Fruit fly (Drosophila melanogaster) whole organism, pupa: ENCODE results near the gene CG13075.

Source experiments
- CG10348 ChIP-seq: fragments of 200-800 bp; sonication (Bioruptor generic); IDR thresholded peaks from 2 replicates; pipeline ENCODE4 v1.3.6; 2022; ENCODE audit warnings: missing biosample characterization, missing genetic modification characterization
- CG12605 ChIP-seq: fragments of 200-800 bp; sonication (Bioruptor generic); IDR thresholded peaks from 2 replicates; pipeline ENCODE4 v1.3.6; 2022; ENCODE audit warnings: missing biosample characterization, missing genetic modification characterization
- CG13204 ChIP-seq: fragments of 200-800 bp; sonication (Bioruptor generic); optimal IDR thresholded peaks from 2 replicates; lab custom pipeline; 2018; ENCODE audit warnings: missing biosample characterization, mild to moderate bottlenecking, missing genetic modification characterization, moderate library complexity
- CG14655 ChIP-seq: fragments of 200-800 bp; sonication (Bioruptor generic); optimal IDR thresholded peaks from 3 replicates; lab custom pipeline; 2017; ENCODE audit warnings: mild to moderate bottlenecking, missing biosample characterization, missing genetic modification reagents, missing genetic modification characterization
- CG15710 ChIP-seq: fragments of 200-800 bp; sonication (Bioruptor generic); optimal IDR thresholded peaks from 2 replicates; lab custom pipeline; 2018; ENCODE audit warnings: missing biosample characterization, mild to moderate bottlenecking, missing genetic modification characterization, moderate library complexity
- CG17806 ChIP-seq: fragments of 200-800 bp; sonication (Bioruptor generic); optimal IDR thresholded peaks from 2 replicates; lab custom pipeline; 2018; ENCODE audit warnings: missing biosample characterization, mild to moderate bottlenecking, missing genetic modification characterization, moderate library complexity
- CG32121 ChIP-seq: fragments of 200-800 bp; sonication (Bioruptor generic); IDR thresholded peaks from 2 replicates; pipeline ENCODE4 v1.3.6; 2022; ENCODE audit warnings: missing biosample characterization, missing genetic modification characterization
- CG34367 ChIP-seq: fragments of 200-800 bp; sonication (Bioruptor generic); optimal IDR thresholded peaks from 2 replicates; lab custom pipeline; 2018; ENCODE audit warnings: missing biosample characterization, mild to moderate bottlenecking, missing genetic modification characterization
- CG4496 ChIP-seq: fragments of 200-800 bp; sonication (Bioruptor generic); IDR thresholded peaks from 3 replicates; pipeline ENCODE4 v1.3.6; 2022; ENCODE audit warnings: missing biosample characterization, missing genetic modification characterization
- CG8159 ChIP-seq: fragments of 200-800 bp; sonication (Bioruptor generic); optimal IDR thresholded peaks from 3 replicates; lab custom pipeline; 2018; ENCODE audit warnings: missing biosample characterization, mild to moderate bottlenecking, missing genetic modification characterization, moderate library complexity
- CG8301 ChIP-seq: fragments of 200-800 bp; sonication (Bioruptor generic); optimal IDR thresholded peaks from 2 replicates; lab custom pipeline; 2018; ENCODE audit warnings: missing biosample characterization, mild to moderate bottlenecking, missing genetic modification characterization
- CG9948 ChIP-seq: fragments of 200-800 bp; sonication (Bioruptor generic); optimal IDR thresholded peaks from 2 replicates; lab custom pipeline; 2018; ENCODE audit warnings: missing biosample characterization, mild to moderate bottlenecking, missing genetic modification characterization, moderate library complexity
- D1 ChIP-seq: fragments of 200-800 bp; sonication (Bioruptor generic); optimal IDR thresholded peaks from 2 replicates; lab custom pipeline; 2018; ENCODE audit warnings: missing biosample characterization, mild to moderate bottlenecking, missing genetic modification characterization, moderate library complexity
- EcR ChIP-seq: fragments of 200-800 bp; sonication (Bioruptor generic); optimal IDR thresholded peaks from 3 replicates; lab custom pipeline; 2019; ENCODE audit warnings: missing biosample characterization, missing genetic modification characterization, mild to moderate bottlenecking, moderate library complexity, missing genetic modification reagents
- Ets98B ChIP-seq: fragments of 200-800 bp; sonication (Bioruptor generic); IDR thresholded peaks from 2 replicates; pipeline ENCODE4 v1.3.6; 2022; ENCODE audit warnings: missing biosample characterization, missing genetic modification characterization
- Pif1A ChIP-seq: fragments of 200-800 bp; sonication (Bioruptor generic); optimal IDR thresholded peaks from 3 replicates; lab custom pipeline; 2016; ENCODE audit warnings: missing biosample characterization, missing genetic modification characterization
- Pif1B ChIP-seq: fragments of 200-800 bp; sonication (Bioruptor generic); optimal IDR thresholded peaks from 3 replicates; lab custom pipeline; 2016; ENCODE audit warnings: missing biosample characterization, missing genetic modification characterization
- Snoo ChIP-seq: fragments of 200-800 bp; sonication (Bioruptor generic); optimal IDR thresholded peaks from 3 replicates; lab custom pipeline; 2017; ENCODE audit warnings: missing biosample characterization, mild to moderate bottlenecking, missing genetic modification characterization, inconsistent platforms
- fd96Ca ChIP-seq: fragments of 200-800 bp; sonication (Bioruptor generic); IDR thresholded peaks from 3 replicates; pipeline ENCODE4 v1.3.6; 2022; ENCODE audit warnings: missing biosample characterization, missing genetic modification characterization
- gl ChIP-seq: fragments of 200-800 bp; sonication (Bioruptor generic); optimal IDR thresholded peaks from 2 replicates; lab custom pipeline; 2018; ENCODE audit warnings: missing biosample characterization, mild to moderate bottlenecking, missing genetic modification characterization
- rn ChIP-seq: fragments of 200-800 bp; sonication (Bioruptor generic); IDR thresholded peaks from 2 replicates; pipeline ENCODE4 v1.3.6; 2022; ENCODE audit warnings: missing biosample characterization, missing genetic modification characterization

The CG13075 gene

dm6 chr3L:16040389-16040788, 43.4 kb upstream of the CG13075 start:
- TF ChIP-seq Snoo (tag; lab: Kevin White, UChicago) (no peak), CG14655 (GFP tag; lab: Kevin White, UChicago) (no peak), EcR (GFP tag; lab: Kevin White, UChicago) (peak; percentile 32), CG32121 (GFP tag; lab: Robert Waterston, UW) (no peak), CG34367 (tag; lab: Kevin White, UChicago) (no peak), CG8301 (tag; lab: Kevin White, UChicago) (no peak), CG8159 (tag; lab: Kevin White, UChicago) (no peak), CG4496 (GFP tag; lab: Robert Waterston, UW) (0 out of 3 replicates have a peak, but pooled peaks have one; percentile 13), rn (GFP tag; lab: Robert Waterston, UW) (no peak), CG15710 (tag; lab: Kevin White, UChicago) (no peak), CG13204 (no peak), D1 (tag; lab: Kevin White, UChicago) (no peak), CG12605 (0 out of 2 replicates have a peak, but pooled peaks have one; percentile 9), Pif1B (no peak)

- TF ChIP-seq Ets98B (GFP tag; lab: Robert Waterston, UW) = peak; percentile 80
- peak; percentile 54; the same call in 1 of the 2 replicates for TF ChIP-seq CG12605
- peak; percentile 46 for TF ChIP-seq Pif1A (GFP tag; lab: Kevin White, UChicago)
- TF ChIP-seq CG15710 (tag; lab: Kevin White, UChicago) = peak; percentile 47
- no peak for TF ChIP-seq D1 (tag; lab: Kevin White, UChicago)
- TF ChIP-seq CG10348 (GFP tag; lab: Robert Waterston, UW) = no peak
- peak; percentile 29 for TF ChIP-seq CG34367 (tag; lab: Kevin White, UChicago)
- peak; percentile 91 for TF ChIP-seq gl (tag; lab: Kevin White, UChicago)
- peak; percentile 29 for TF ChIP-seq CG8159 (tag; lab: Kevin White, UChicago)
- peak; percentile 22 for TF ChIP-seq CG17806 (tag; lab: Kevin White, UChicago)
- TF ChIP-seq rn (GFP tag; lab: Robert Waterston, UW) = no peak
- peak; percentile 65 for TF ChIP-seq EcR (GFP tag; lab: Kevin White, UChicago)
- TF ChIP-seq CG4496 (GFP tag; lab: Robert Waterston, UW) = peak; percentile 79
- peak; percentile 80 for TF ChIP-seq fd96Ca (GFP tag; lab: Robert Waterston, UW)
- TF ChIP-seq CG32121 (GFP tag; lab: Robert Waterston, UW) = peak; percentile 66
- TF ChIP-seq CG9948 = no peak
- TF ChIP-seq CG8301 (tag; lab: Kevin White, UChicago) = peak; percentile 57
- peak; percentile 74 for TF ChIP-seq CG14655 (GFP tag; lab: Kevin White, UChicago)
- TF ChIP-seq Snoo (tag; lab: Kevin White, UChicago) = peak; percentile 33
- peak; percentile 83 for TF ChIP-seq CG13204
- peak; percentile 56 for TF ChIP-seq Pif1B
- TF ChIP-seq, all 21 proteins: peak for 17
These were observed 42.3 kb upstream of the CG13075 start for dm6 chr3L:16041260-16042079.

DNA sequence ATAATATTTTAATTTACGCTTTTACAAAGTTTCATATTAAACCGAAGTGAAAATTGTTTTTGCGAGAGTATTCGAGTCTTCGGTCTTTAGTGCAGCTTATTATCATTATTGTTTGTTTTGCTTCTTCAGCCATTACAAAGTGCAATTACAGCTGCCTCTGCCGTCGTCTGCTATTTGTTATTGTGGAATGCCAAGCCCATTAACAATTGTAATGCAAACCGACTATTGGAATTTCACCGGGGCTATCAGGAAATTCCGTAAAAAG, 41.8 kb upstream of the CG13075 start:
- TF ChIP-seq gl (tag; lab: Kevin White, UChicago) = no peak
- TF ChIP-seq CG8159 (tag; lab: Kevin White, UChicago) = peak; percentile 47
- peak; percentile 8 for TF ChIP-seq CG9948
- TF ChIP-seq Ets98B (GFP tag; lab: Robert Waterston, UW) = no peak
- TF ChIP-seq D1 (tag; lab: Kevin White, UChicago) = peak; percentile 36

dm6 chr3L:16042640-16043039, 41.2 kb upstream of the CG13075 start:
- no peak for TF ChIP-seq CG8301 (tag; lab: Kevin White, UChicago)
- peak; percentile 43 for TF ChIP-seq CG4496 (GFP tag; lab: Robert Waterston, UW)
- TF ChIP-seq CG10348 (GFP tag; lab: Robert Waterston, UW) = no peak
- peak; percentile 45 for TF ChIP-seq CG12605
- no peak for TF ChIP-seq CG9948
- TF ChIP-seq D1 (tag; lab: Kevin White, UChicago) = no peak
- no peak for TF ChIP-seq CG32121 (GFP tag; lab: Robert Waterston, UW)
- no peak for TF ChIP-seq Pif1B
- no peak for TF ChIP-seq CG8159 (tag; lab: Kevin White, UChicago)
- TF ChIP-seq Ets98B (GFP tag; lab: Robert Waterston, UW) = peak; percentile 4; the same call in 1 of the 2 replicates
- no peak for TF ChIP-seq CG14655 (GFP tag; lab: Kevin White, UChicago)
- TF ChIP-seq Snoo (tag; lab: Kevin White, UChicago) = no peak
- TF ChIP-seq rn (GFP tag; lab: Robert Waterston, UW) = no peak
- no peak for TF ChIP-seq gl (tag; lab: Kevin White, UChicago)
- TF ChIP-seq CG15710 (tag; lab: Kevin White, UChicago) = no peak

DNA sequence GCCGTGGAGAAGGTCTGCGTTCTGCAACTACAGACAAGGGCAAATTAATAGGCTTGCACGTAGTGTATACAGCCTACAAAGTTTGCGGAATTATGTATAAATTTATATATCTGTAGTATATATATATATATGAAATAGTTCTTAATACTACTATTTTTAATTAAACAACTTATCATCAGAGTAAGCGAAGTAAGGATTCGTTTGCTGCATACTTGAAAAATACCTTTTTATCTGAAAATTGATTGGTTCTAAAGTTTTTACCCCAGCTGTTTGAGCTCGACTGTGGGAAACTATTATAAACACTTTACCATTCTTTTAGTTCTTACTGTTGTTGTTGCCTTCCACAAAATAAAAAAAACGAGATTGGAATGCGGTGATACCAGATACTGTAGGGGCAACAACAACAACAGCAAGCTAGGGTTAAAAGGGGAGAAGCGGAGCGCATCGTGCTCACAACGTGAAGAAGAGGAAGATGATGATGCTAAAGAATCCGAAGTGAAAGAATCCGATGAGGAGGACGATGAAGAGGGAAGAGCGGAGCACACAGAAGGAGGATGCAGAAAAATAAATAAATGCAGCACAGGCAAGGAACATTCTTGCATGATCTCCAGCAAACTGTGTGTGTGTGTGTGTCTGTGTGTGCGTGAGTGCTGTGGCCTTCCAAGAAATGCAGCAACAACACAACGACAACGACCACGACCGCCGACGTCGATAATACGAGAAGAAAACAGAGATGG, 40.6 kb upstream of the CG13075 start:
- TF ChIP-seq CG17806 (tag; lab: Kevin White, UChicago) (peak; percentile 81), CG10348 (GFP tag; lab: Robert Waterston, UW) (no peak), CG9948 (peak; percentile 86), CG8159 (tag; lab: Kevin White, UChicago) (peak; percentile 95), CG15710 (tag; lab: Kevin White, UChicago) (peak; percentile 91), CG32121 (GFP tag; lab: Robert Waterston, UW) (peak; percentile 60), CG34367 (tag; lab: Kevin White, UChicago) (peak; percentile 80), CG12605 (peak; percentile 48; the same call in 1 of the 2 replicates), Ets98B (GFP tag; lab: Robert Waterston, UW) (peak; percentile 36; the same call in 1 of the 2 replicates), CG8301 (tag; lab: Kevin White, UChicago) (peak; percentile 82), Snoo (tag; lab: Kevin White, UChicago) (peak; percentile 77), fd96Ca (GFP tag; lab: Robert Waterston, UW) (peak; percentile 36; the same call in 1 of the 3 replicates), CG14655 (GFP tag; lab: Kevin White, UChicago) (peak; percentile 88), D1 (tag; lab: Kevin White, UChicago) (peak; percentile 81), Pif1B (peak; percentile 48), gl (tag; lab: Kevin White, UChicago) (peak; percentile 53), Pif1A (GFP tag; lab: Kevin White, UChicago) (peak; percentile 49), CG4496 (GFP tag; lab: Robert Waterston, UW) (peak; percentile 61; the same call in 2 of the 3 replicates), rn (GFP tag; lab: Robert Waterston, UW) (peak; percentile 4; the same call in 1 of the 2 replicates), CG13204 (peak; percentile 77), EcR (GFP tag; lab: Kevin White, UChicago) (peak; percentile 90)
